Worm (Caenorhabditis elegans) whole organism, L1 larva: ENCODE data around the gene srx-34.

ENCODE experiments used
- C04F5.9 ChIP-seq: sonication (generic microtip); optimal IDR thresholded peaks from 2 replicates; lab custom pipeline; 2016; ENCODE audit warnings: missing genetic modification characterization, missing compliant biosample characterization
- Y116A8C.19 ChIP-seq: sonication (generic microtip); optimal IDR thresholded peaks from 2 replicates; lab custom pipeline; 2016; ENCODE audit warnings: missing compliant biosample characterization, missing genetic modification characterization, borderline replicate concordance
- ama-1 ChIP-seq: fragments of 150-350 bp; optimal IDR thresholded peaks from 2 replicates; lab custom pipeline; 2014
- ceh-8 ChIP-seq: fragments of 200-800 bp; sonication (Bioruptor generic); optimal IDR thresholded peaks from 2 replicates; lab custom pipeline; 2018; ENCODE audit warnings: mild to moderate bottlenecking, missing genetic modification characterization, moderate library complexity, missing compliant biosample characterization
- ces-1 ChIP-seq: fragments of 150-350 bp; optimal IDR thresholded peaks from 2 replicates; lab custom pipeline; 2014; ENCODE audit warnings: missing biosample characterization, missing genetic modification reagents, missing genetic modification characterization
- dsc-1 ChIP-seq: sonication (generic microtip); optimal IDR thresholded peaks from 2 replicates; lab custom pipeline; 2016; ENCODE audit warnings: mild to moderate bottlenecking, missing genetic modification characterization, missing compliant biosample characterization
- efl-1 ChIP-seq, 4 experiments: fragments of 150-350 bp; optimal IDR thresholded peaks in 3 of 4; peaks in 1 of 4; 1 replicate in 1 of 4; 2 replicates in 3 of 4; lab custom pipeline; 2014; ENCODE audit warnings: missing biosample characterization in 2 of 4, missing genetic modification characterization in 2 of 4, missing genetic modification reagents in 2 of 4
- efl-3 ChIP-seq: fragments of 200-800 bp; sonication (Bioruptor generic); optimal IDR thresholded peaks from 2 replicates; lab custom pipeline; 2018; ENCODE audit warnings: mild to moderate bottlenecking, missing genetic modification characterization, missing compliant biosample characterization
- egl-13 ChIP-seq: sonication (generic microtip); optimal IDR thresholded peaks from 2 replicates; lab custom pipeline; 2016; ENCODE audit warnings: missing genotype, missing genetic modification reagents, missing genetic modification characterization, missing compliant biosample characterization
- egl-27 ChIP-seq, 2 experiments: fragments of 150-350 bp in 1 of 2; sonication (generic microtip); optimal IDR thresholded peaks; 3 replicates each; lab custom pipeline; 2017 to 2018; ENCODE audit warnings: missing biosample characterization in 2 of 2, missing genetic modification characterization in 2 of 2, missing genetic modification reagents in 2 of 2
- elt-2 ChIP-seq: sonication (generic microtip); optimal IDR thresholded peaks from 2 replicates; lab custom pipeline; 2016; ENCODE audit warnings: missing genetic modification characterization, mild to moderate bottlenecking, inconsistent platforms, missing compliant biosample characterization, missing genetic modification reagents
- elt-3 ChIP-seq, 6 experiments: fragments of 150-350 bp in 1 of 6; sonication (generic microtip); optimal IDR thresholded peaks; 2 replicates each; lab custom pipeline; 2017 to 2018; ENCODE audit warnings: missing biosample characterization in 6 of 6, missing genetic modification characterization in 6 of 6, inconsistent platforms in 1 of 6
- fkh-8 ChIP-seq: sonication (generic microtip); optimal IDR thresholded peaks from 2 replicates; lab custom pipeline; 2016; ENCODE audit warnings: mild to moderate bottlenecking, missing genetic modification characterization, missing compliant biosample characterization
- hlh-17 ChIP-seq: fragments of 200-800 bp; sonication (Bioruptor generic); optimal IDR thresholded peaks from 2 replicates; lab custom pipeline; 2018; ENCODE audit warnings: missing genetic modification characterization, mild to moderate bottlenecking, missing compliant biosample characterization, moderate library complexity, borderline replicate concordance
- hlh-4 ChIP-seq: sonication (generic microtip); optimal IDR thresholded peaks from 2 replicates; lab custom pipeline; 2016; ENCODE audit warnings: mild to moderate bottlenecking, missing genetic modification characterization, missing compliant biosample characterization
- hpl-2 ChIP-seq: fragments of 150-350 bp; optimal IDR thresholded peaks from 2 replicates; lab custom pipeline; 2014; ENCODE audit warnings: missing biosample characterization, missing genetic modification reagents, missing genetic modification characterization
- irx-1 ChIP-seq: sonication (generic microtip); optimal IDR thresholded peaks from 2 replicates; lab custom pipeline; 2016; ENCODE audit warnings: missing genetic modification characterization, missing compliant biosample characterization
- lin-13 ChIP-seq: fragments of 150-350 bp; optimal IDR thresholded peaks from 2 replicates; lab custom pipeline; 2014; ENCODE audit warnings: missing biosample characterization, missing genetic modification reagents, missing genetic modification characterization
- lin-35 ChIP-seq, 2 experiments: fragments of 150-350 bp; optimal IDR thresholded peaks; 2 replicates each; lab custom pipeline; 2014; ENCODE audit warnings: missing biosample characterization in 2 of 2, missing genetic modification characterization in 2 of 2, missing genetic modification reagents in 2 of 2
- lin-39 ChIP-seq: fragments of 150-350 bp; optimal IDR thresholded peaks from 2 replicates; lab custom pipeline; 2014; ENCODE audit warnings: missing biosample characterization, missing genetic modification reagents, missing genetic modification characterization
- lir-3 ChIP-seq: sonication (generic microtip); optimal IDR thresholded peaks from 2 replicates; lab custom pipeline; 2016; ENCODE audit warnings: mild to moderate bottlenecking, missing genetic modification characterization, moderate library complexity, missing compliant biosample characterization; ENCODE audit not compliant: poor library complexity
- lsy-2 ChIP-seq, 2 experiments: fragments of 150-350 bp; optimal IDR thresholded peaks; 2 replicates each; lab custom pipeline; 2014; ENCODE audit warnings: missing biosample characterization in 2 of 2, missing genetic modification characterization in 2 of 2
- nhr-12 ChIP-seq: sonication (generic microtip); optimal IDR thresholded peaks from 2 replicates; lab custom pipeline; 2017; ENCODE audit warnings: missing biosample characterization, missing genetic modification characterization
- nhr-20 ChIP-seq: sonication (generic microtip); optimal IDR thresholded peaks from 2 replicates; lab custom pipeline; 2016; ENCODE audit warnings: mild to moderate bottlenecking, missing genetic modification characterization, missing compliant biosample characterization
- nhr-237 ChIP-seq: fragments of 150-350 bp; optimal IDR thresholded peaks from 2 replicates; lab custom pipeline; 2014; ENCODE audit warnings: missing biosample characterization, missing genetic modification characterization
- nhr-28 ChIP-seq: fragments of 150-350 bp; optimal IDR thresholded peaks from 2 replicates; lab custom pipeline; 2014; ENCODE audit warnings: missing biosample characterization, missing genetic modification characterization
- nhr-76 ChIP-seq: sonication (generic microtip); optimal IDR thresholded peaks from 2 replicates; lab custom pipeline; 2017; ENCODE audit warnings: missing biosample characterization, missing genetic modification characterization
- nhr-77 ChIP-seq: fragments of 150-350 bp; optimal IDR thresholded peaks from 2 replicates; lab custom pipeline; 2014; ENCODE audit warnings: missing biosample characterization, missing genetic modification characterization
- nhr-85 ChIP-seq: sonication (generic microtip); peaks from one replicate; lab custom pipeline; 2016; ENCODE audit warnings: missing genetic modification characterization, inconsistent platforms, missing compliant biosample characterization
- pag-3 ChIP-seq: sonication (generic microtip); optimal IDR thresholded peaks from 2 replicates; lab custom pipeline; 2017; ENCODE audit warnings: missing genetic modification characterization, mild to moderate bottlenecking, missing compliant biosample characterization, antibody characterized with exemption, borderline replicate concordance; ENCODE audit not compliant: insufficient read depth
- pax-3 ChIP-seq: fragments of 200-800 bp; sonication (Bioruptor generic); optimal IDR thresholded peaks from 2 replicates; lab custom pipeline; 2018; ENCODE audit warnings: mild to moderate bottlenecking, missing genetic modification characterization, moderate library complexity, missing compliant biosample characterization
- pqm-1 ChIP-seq: sonication (generic microtip); optimal IDR thresholded peaks from 3 replicates; lab custom pipeline; 2017; ENCODE audit warnings: missing biosample characterization, missing genetic modification characterization
- rnt-1 ChIP-seq: sonication (generic microtip); optimal IDR thresholded peaks from 2 replicates; lab custom pipeline; 2016; ENCODE audit warnings: mild to moderate bottlenecking, missing genetic modification characterization, moderate library complexity, missing compliant biosample characterization
- skn-1 ChIP-seq: fragments of 150-350 bp; optimal IDR thresholded peaks from 2 replicates; lab custom pipeline; 2014; ENCODE audit warnings: missing biosample characterization, missing genetic modification characterization
- sox-4 ChIP-seq: sonication (generic microtip); optimal IDR thresholded peaks from 2 replicates; lab custom pipeline; 2016; ENCODE audit warnings: missing genetic modification characterization, missing compliant biosample characterization
- sup-37 ChIP-seq: fragments of 200-800 bp; sonication (Bioruptor generic); optimal IDR thresholded peaks from 2 replicates; lab custom pipeline; 2018; ENCODE audit warnings: mild to moderate bottlenecking, missing genetic modification characterization, missing compliant biosample characterization
- swsn-7 ChIP-seq: sonication (generic microtip); optimal IDR thresholded peaks from 2 replicates; lab custom pipeline; 2016; ENCODE audit warnings: missing genetic modification characterization, missing compliant biosample characterization
- tlp-1 ChIP-seq: fragments of 150-350 bp; optimal IDR thresholded peaks from 2 replicates; lab custom pipeline; 2014; ENCODE audit warnings: missing biosample characterization, missing genetic modification characterization
- unc-86 ChIP-seq: sonication (generic microtip); optimal IDR thresholded peaks from 2 replicates; lab custom pipeline; 2016; ENCODE audit warnings: missing genetic modification characterization, missing compliant biosample characterization
- vab-15 ChIP-seq: sonication (generic microtip); optimal IDR thresholded peaks from 2 replicates; lab custom pipeline; 2017; ENCODE audit warnings: missing genotype, mild to moderate bottlenecking, missing genetic modification characterization, missing compliant biosample characterization
- xbp-1 ChIP-seq: sonication (generic microtip); optimal IDR thresholded peaks from 2 replicates; lab custom pipeline; 2016; ENCODE audit warnings: missing genetic modification characterization, missing compliant biosample characterization
- zag-1 ChIP-seq: fragments of 150-350 bp; optimal IDR thresholded peaks from 2 replicates; lab custom pipeline; 2014; ENCODE audit warnings: missing biosample characterization, missing genetic modification characterization
- zip-4 ChIP-seq: fragments of 200-800 bp; sonication (Bioruptor generic); optimal IDR thresholded peaks from 2 replicates; lab custom pipeline; 2018; ENCODE audit warnings: mild to moderate bottlenecking, missing genetic modification characterization, moderate library complexity, missing compliant biosample characterization
- ztf-4 ChIP-seq: fragments of 150-350 bp; optimal IDR thresholded peaks from 2 replicates; lab custom pipeline; 2014; ENCODE audit warnings: missing biosample characterization, missing genetic modification characterization

srx-34 gene

ce11 chrV:7120168-7120567, at the start of gene srx-34:
srx-34 (minus strand) TSS chrV:7120268.
- TF ChIP-seq lin-35 (GFP tag; optimal IDR thresholded peaks at IDR 0.05; lab: Kevin White, UChicago): no peak
- no peak for TF ChIP-seq nhr-77
- no peak for TF ChIP-seq vab-15 (tag; lab: Kevin White, UChicago)
- TF ChIP-seq hlh-17 (GFP tag; lab: Kevin White, UChicago): no peak
- TF ChIP-seq hpl-2 (GFP tag; lab: Kevin White, UChicago): no peak
- no peak for TF ChIP-seq lin-39 (tag; lab: Kevin White, UChicago)
- no peak for TF ChIP-seq efl-3 (GFP tag; lab: Kevin White, UChicago)
- TF ChIP-seq nhr-12 (tag; lab: Kevin White, UChicago): no peak
- TF ChIP-seq fkh-8 (tag; lab: Kevin White, UChicago): no peak
- TF ChIP-seq elt-3 (tag; optimal IDR thresholded peaks at IDR 0.05; lab: Kevin White, UChicago): no peak
- no peak for TF ChIP-seq efl-1 (optimal IDR thresholded peaks at IDR 0.05; lab: Kevin White, UChicago)
- TF ChIP-seq efl-1 (GFP tag; optimal IDR thresholded peaks at IDR 0.05 in 1 of 2; lab: Kevin White, UChicago): no peak
- TF ChIP-seq pqm-1 (tag; lab: Kevin White, UChicago): no peak
- no peak for TF ChIP-seq tlp-1 (tag; lab: Kevin White, UChicago)
- no peak for TF ChIP-seq dsc-1 (tag; lab: Kevin White, UChicago)
- TF ChIP-seq, all 84 proteins: peak for 0

ce11 chrV:7166709-7167108, 46.6 kb upstream of the srx-34 start, which contains the start of gene ugt-36:
ugt-36 (plus strand) TSS chrV:7167009.
- TF ChIP-seq rnt-1 (no peak), pax-3 (tag; lab: Kevin White, UChicago) (no peak), ama-1 (lab: Kevin White, UChicago) (no peak), egl-27 (tag; optimal IDR thresholded peaks at IDR 0.05; lab: Kevin White, UChicago) (no peak), sup-37 (no peak), ceh-8 (GFP tag; lab: Kevin White, UChicago) (no peak), nhr-237 (tag; lab: Kevin White, UChicago) (no peak), irx-1 (tag; lab: Kevin White, UChicago) (no peak), ces-1 (GFP tag; lab: Kevin White, UChicago) (no peak), nhr-76 (tag; lab: Kevin White, UChicago) (no peak), zag-1 (tag; lab: Kevin White, UChicago) (no peak), elt-2 (tag; lab: Kevin White, UChicago) (no peak), zip-4 (GFP tag; lab: Kevin White, UChicago) (no peak), swsn-7 (tag; lab: Kevin White, UChicago) (no peak), ztf-4 (tag; lab: Kevin White, UChicago) (no peak)

ce11 chrV:7164210-7164609, 44.1 kb upstream of the srx-34 start, which contains the start of gene srh-83:
srh-83 (plus strand) TSS chrV:7164510.
- TF ChIP-seq lir-3 (tag; lab: Kevin White, UChicago): no peak
- TF ChIP-seq nhr-20 (tag; lab: Kevin White, UChicago): no peak
- TF ChIP-seq lin-39 (tag; lab: Kevin White, UChicago): no peak
- no peak for TF ChIP-seq egl-13 (tag; lab: Kevin White, UChicago)
- TF ChIP-seq lin-13 (GFP tag; lab: Kevin White, UChicago): no peak
- no peak for TF ChIP-seq skn-1
- TF ChIP-seq lsy-2 (tag; optimal IDR thresholded peaks at IDR 0.05; lab: Kevin White, UChicago): no peak
- TF ChIP-seq C04F5.9 (tag; lab: Kevin White, UChicago): no peak
- no peak for TF ChIP-seq zag-1 (tag; lab: Kevin White, UChicago)
- TF ChIP-seq nhr-28: no peak
- no peak for TF ChIP-seq nhr-85 (tag; lab: Kevin White, UChicago)
- no peak for TF ChIP-seq xbp-1
- no peak for TF ChIP-seq sox-4 (tag; lab: Kevin White, UChicago)
- no peak for TF ChIP-seq hlh-4 (tag; lab: Kevin White, UChicago)
- TF ChIP-seq unc-86 (tag; lab: Kevin White, UChicago): no peak
- no peak for TF ChIP-seq Y116A8C.19 (tag; lab: Kevin White, UChicago)
- TF ChIP-seq pag-3: no peak
